Fruit fly (Drosophila melanogaster) whole organism, embryonic: ENCODE results near the gene CG17108.

Source experiments
- B-H1 ChIP-seq: fragments of 200-800 bp; sonication (Bioruptor generic); IDR thresholded peaks from 3 replicates; pipeline ENCODE4 v1.3.6; 2022; ENCODE audit warnings: missing biosample characterization, missing genetic modification characterization
- Bdp1 ChIP-seq: fragments of 200-800 bp; sonication (Bioruptor generic); optimal IDR thresholded peaks from 3 replicates; lab custom pipeline; 2016; ENCODE audit warnings: missing biosample characterization, missing genetic modification characterization
- CG10654 ChIP-seq: fragments of 200-800 bp; sonication (Bioruptor generic); optimal IDR thresholded peaks from 2 replicates; lab custom pipeline; 2016; ENCODE audit warnings: missing biosample characterization, missing genetic modification characterization
- CG10959 ChIP-seq: fragments of 200-800 bp; sonication (Bioruptor generic); IDR thresholded peaks from 2 replicates; pipeline ENCODE4 v1.3.6; 2022; ENCODE audit warnings: missing biosample characterization, missing genetic modification characterization
- CG11398 ChIP-seq: fragments of 200-800 bp; sonication (Bioruptor generic); optimal IDR thresholded peaks from 2 replicates; lab custom pipeline; 2016; ENCODE audit warnings: missing biosample characterization, missing genetic modification characterization
- CG11504 ChIP-seq: fragments of 200-800 bp; sonication (Bioruptor generic); optimal IDR thresholded peaks from 3 replicates; lab custom pipeline; 2019; ENCODE audit warnings: missing biosample characterization, mild to moderate bottlenecking, missing genetic modification characterization, moderate library complexity
- CG13287 ChIP-seq: fragments of 200-800 bp; sonication (Bioruptor generic); IDR thresholded peaks from 2 replicates; pipeline ENCODE4 v1.3.6; 2022; ENCODE audit warnings: missing biosample characterization, missing genetic modification characterization; ENCODE audit not compliant: partially characterized antibody
- CG14050 ChIP-seq: fragments of 200-800 bp; sonication (Bioruptor generic); IDR thresholded peaks from 3 replicates; pipeline ENCODE4 v1.3.6; 2022; ENCODE audit warnings: missing biosample characterization, missing genetic modification characterization
- CG14441 ChIP-seq: fragments of 200-800 bp; sonication (Bioruptor generic); IDR thresholded peaks from 2 replicates; pipeline ENCODE4 v1.3.6; 2022; ENCODE audit warnings: missing biosample characterization, missing genetic modification characterization
- CG15011 ChIP-seq: fragments of 200-800 bp; sonication (Bioruptor generic); optimal IDR thresholded peaks from 3 replicates; lab custom pipeline; 2018; ENCODE audit warnings: missing biosample characterization, mild to moderate bottlenecking, missing genetic modification characterization
- CG17361 ChIP-seq: fragments of 200-800 bp; sonication (Bioruptor generic); IDR thresholded peaks from 3 replicates; pipeline ENCODE4 v1.3.6; 2022; ENCODE audit warnings: missing biosample characterization, missing genetic modification characterization
- CG18476 ChIP-seq: fragments of 200-800 bp; sonication (Bioruptor generic); optimal IDR thresholded peaks from 2 replicates; lab custom pipeline; 2016; ENCODE audit warnings: missing biosample characterization, mild to moderate bottlenecking, missing genetic modification characterization
- CG34422 ChIP-seq: fragments of 200-800 bp; sonication (Bioruptor generic); IDR thresholded peaks from 3 replicates; pipeline ENCODE4 v1.3.6; 2022; ENCODE audit warnings: missing biosample characterization, missing genetic modification characterization
- CG3726 ChIP-seq: fragments of 200-800 bp; sonication (Bioruptor generic); IDR thresholded peaks from 3 replicates; pipeline ENCODE4, ENCODE4 v1.3.6; 2022; ENCODE audit warnings: missing biosample characterization, missing genetic modification characterization
- CG3995 ChIP-seq: fragments of 200-800 bp; sonication (Bioruptor generic); optimal IDR thresholded peaks from 3 replicates; lab custom pipeline; 2016; ENCODE audit warnings: missing biosample characterization, missing genetic modification characterization
- CG42726 ChIP-seq: fragments of 200-800 bp; sonication (Bioruptor generic); IDR thresholded peaks from 2 replicates; pipeline ENCODE4 v1.3.6; 2022; ENCODE audit warnings: missing biosample characterization, missing genetic modification characterization; ENCODE audit not compliant: partially characterized antibody
- CG5245 ChIP-seq: fragments of 200-800 bp; sonication (Bioruptor generic); optimal IDR thresholded peaks from 3 replicates; lab custom pipeline; 2016; ENCODE audit warnings: missing biosample characterization, missing genetic modification characterization
- CG6791 ChIP-seq: fragments of 200-800 bp; sonication (Bioruptor generic); IDR thresholded peaks from 3 replicates; pipeline ENCODE4 v1.3.6; 2022; ENCODE audit warnings: missing biosample characterization, missing genetic modification characterization; ENCODE audit not compliant: partially characterized antibody
- CG6813 ChIP-seq: fragments of 200-800 bp; sonication (Bioruptor generic); optimal IDR thresholded peaks from 2 replicates; lab custom pipeline; 2017; ENCODE audit warnings: missing biosample characterization, missing genetic modification characterization, mild to moderate bottlenecking, moderate library complexity, missing genetic modification reagents
- CG7963 ChIP-seq: fragments of 200-800 bp; sonication (Bioruptor generic); IDR thresholded peaks from 3 replicates; pipeline ENCODE4 v1.3.6; 2022; ENCODE audit warnings: missing biosample characterization, missing genetic modification characterization; ENCODE audit not compliant: partially characterized antibody
- D ChIP-seq, 2 experiments: fragments of 200-800 bp in 1 of 2; fragments of >200 bp in 1 of 2; sonication (Bioruptor generic) in 1 of 2; optimal IDR thresholded peaks; 2 replicates in 1 of 2; 3 replicates in 1 of 2; lab custom pipeline; 2017; ENCODE audit warnings: mild to moderate bottlenecking in 1 of 2, missing biosample characterization in 1 of 2, missing genetic modification characterization in 1 of 2, missing genetic modification reagents in 1 of 2
- Deaf1 ChIP-seq: fragments of 200-800 bp; optimal IDR thresholded peaks from 3 replicates; lab custom pipeline; 2019; ENCODE audit warnings: missing biosample characterization, mild to moderate bottlenecking, missing genetic modification characterization, moderate library complexity
- HLH4C ChIP-seq: fragments of 200-800 bp; sonication (Bioruptor generic); IDR thresholded peaks from 3 replicates; pipeline ENCODE4 v1.3.6; 2022; ENCODE audit warnings: missing biosample characterization, missing genetic modification characterization; ENCODE audit not compliant: partially characterized antibody
- Hsf ChIP-seq: fragments of 200-800 bp; sonication (Bioruptor generic); optimal IDR thresholded peaks from 3 replicates; lab custom pipeline; 2016; ENCODE audit warnings: missing biosample characterization, missing genetic modification characterization
- Lhr ChIP-seq: fragments of 200-800 bp; sonication (Bioruptor generic); optimal IDR thresholded peaks from 3 replicates; lab custom pipeline; 2017; ENCODE audit warnings: mild to moderate bottlenecking, missing biosample characterization, missing genetic modification reagents, missing genetic modification characterization
- MBD-R2 ChIP-seq: fragments of 200-800 bp; sonication (Bioruptor generic); IDR thresholded peaks from 2 replicates; pipeline ENCODE4 v1.3.6; 2022; ENCODE audit warnings: missing biosample characterization, missing genetic modification characterization
- Meics ChIP-seq: fragments of 200-800 bp; sonication (Bioruptor generic); optimal IDR thresholded peaks from 2 replicates; lab custom pipeline; 2017; ENCODE audit warnings: missing biosample characterization, mild to moderate bottlenecking, missing genetic modification characterization
- PHDP ChIP-seq: fragments of 200-800 bp; sonication (Bioruptor generic); optimal IDR thresholded peaks from 3 replicates; lab custom pipeline; 2018; ENCODE audit warnings: missing biosample characterization, mild to moderate bottlenecking, missing genetic modification characterization, moderate library complexity
- Sin3A ChIP-seq: fragments of >200 bp; optimal IDR thresholded peaks from 2 replicates; lab custom pipeline; 2018
- Xbp1 ChIP-seq: fragments of 200-800 bp; sonication (Bioruptor generic); optimal IDR thresholded peaks from 3 replicates; lab custom pipeline; 2016; ENCODE audit warnings: missing biosample characterization, mild to moderate bottlenecking, missing genetic modification characterization
- Xrp1 ChIP-seq: fragments of 200-800 bp; sonication (Bioruptor generic); IDR thresholded peaks from 2 replicates; pipeline ENCODE4 v1.3.6; 2022; ENCODE audit warnings: missing biosample characterization, missing genetic modification characterization
- ab ChIP-seq: fragments of 200-800 bp; sonication (Bioruptor generic); optimal IDR thresholded peaks from 2 replicates; lab custom pipeline; 2016; ENCODE audit warnings: missing biosample characterization, missing genetic modification characterization
- ash1 ChIP-seq: fragments of 200-800 bp; sonication (Bioruptor generic); optimal IDR thresholded peaks from 2 replicates; lab custom pipeline; 2018; ENCODE audit warnings: missing biosample characterization, mild to moderate bottlenecking, missing genetic modification characterization
- bcd ChIP-seq: fragments of 200-800 bp; sonication (Bioruptor generic); optimal IDR thresholded peaks from 2 replicates; lab custom pipeline; 2017; ENCODE audit warnings: missing biosample characterization, mild to moderate bottlenecking, missing genetic modification characterization
- crc ChIP-seq: fragments of 200-800 bp; sonication (Bioruptor generic); optimal IDR thresholded peaks from 2 replicates; lab custom pipeline; 2016; ENCODE audit warnings: missing biosample characterization, missing genetic modification characterization
- crp ChIP-seq, 2 experiments: fragments of 200-800 bp; sonication (Bioruptor generic); optimal IDR thresholded peaks; 2 replicates in 1 of 2; 3 replicates in 1 of 2; lab custom pipeline; 2017; ENCODE audit warnings: missing biosample characterization in 2 of 2, missing genetic modification characterization in 2 of 2, mild to moderate bottlenecking in 1 of 2, moderate library complexity in 1 of 2
- dati ChIP-seq: fragments of 200-800 bp; sonication (Bioruptor generic); IDR thresholded peaks from 2 replicates; pipeline ENCODE4 v1.3.6; 2022; ENCODE audit warnings: missing biosample characterization, missing genetic modification characterization
- disco-r ChIP-seq: fragments of 200-800 bp; sonication (Bioruptor generic); optimal IDR thresholded peaks from 2 replicates; lab custom pipeline; 2016; ENCODE audit warnings: missing biosample characterization, missing genetic modification characterization
- eyg ChIP-seq: fragments of 200-800 bp; sonication (Bioruptor generic); optimal IDR thresholded peaks from 3 replicates; lab custom pipeline; 2016; ENCODE audit warnings: missing biosample characterization, missing genetic modification characterization
- fu2 ChIP-seq: fragments of 200-800 bp; sonication (Bioruptor generic); optimal IDR thresholded peaks from 2 replicates; lab custom pipeline; 2016; ENCODE audit warnings: missing biosample characterization, missing genetic modification characterization
- gcm2 ChIP-seq: fragments of 200-800 bp; sonication (Bioruptor generic); optimal IDR thresholded peaks from 2 replicates; lab custom pipeline; 2016; ENCODE audit warnings: missing biosample characterization, missing genetic modification characterization
- knrl ChIP-seq: fragments of 200-800 bp; sonication (Bioruptor generic); IDR thresholded peaks from 3 replicates; pipeline ENCODE4 v1.3.6; 2022; ENCODE audit warnings: missing biosample characterization, missing genetic modification characterization; ENCODE audit not compliant: partially characterized antibody
- odd ChIP-seq: fragments of 200-800 bp; sonication (Bioruptor generic); optimal IDR thresholded peaks from 2 replicates; lab custom pipeline; 2017; ENCODE audit warnings: missing biosample characterization, mild to moderate bottlenecking, missing genetic modification characterization
- phol ChIP-seq: fragments of 200-800 bp; sonication (Bioruptor generic); optimal IDR thresholded peaks from 3 replicates; lab custom pipeline; 2018; ENCODE audit warnings: missing biosample characterization, mild to moderate bottlenecking, missing genetic modification characterization, moderate library complexity
- pzg ChIP-seq: fragments of 200-800 bp; sonication (Bioruptor generic); optimal IDR thresholded peaks from 3 replicates; lab custom pipeline; 2018; ENCODE audit warnings: missing biosample characterization, mild to moderate bottlenecking, missing genetic modification characterization, moderate library complexity
- repo ChIP-seq: fragments of 200-800 bp; sonication (Bioruptor generic); optimal IDR thresholded peaks from 2 replicates; lab custom pipeline; 2016; ENCODE audit warnings: missing biosample characterization, missing genetic modification characterization
- sob ChIP-seq: fragments of 200-800 bp; sonication (Bioruptor generic); IDR thresholded peaks from 2 replicates; pipeline ENCODE4 v1.3.6; 2022; ENCODE audit warnings: missing biosample characterization, missing genetic modification characterization
- stwl ChIP-seq: fragments of 200-800 bp; sonication (Bioruptor generic); optimal IDR thresholded peaks from 3 replicates; lab custom pipeline; 2018; ENCODE audit warnings: missing biosample characterization, mild to moderate bottlenecking, missing genetic modification characterization, moderate library complexity
- tx ChIP-seq: fragments of 200-800 bp; sonication (Bioruptor generic); optimal IDR thresholded peaks from 2 replicates; lab custom pipeline; 2016; ENCODE audit warnings: missing biosample characterization, missing genetic modification characterization
- wek ChIP-seq: fragments of 200-800 bp; sonication (Bioruptor generic); optimal IDR thresholded peaks from 3 replicates; lab custom pipeline; 2018; ENCODE audit warnings: missing biosample characterization, mild to moderate bottlenecking, missing genetic modification characterization, moderate library complexity
- yki ChIP-seq: fragments of >200 bp; optimal IDR thresholded peaks from 3 replicates; lab custom pipeline; 2018

The CG17108 gene

dm6 chr2L:10665603-10666002, 28.3 kb downstream of the CG17108 start (continued):
- TF ChIP-seq Deaf1 (tag; lab: Kevin White, UChicago) (peak; percentile 3), Bdp1 (GFP tag; lab: Kevin White, UChicago) (peak; percentile 7), crp (GFP tag; optimal IDR thresholded peaks at IDR 0.05; lab: Kevin White, UChicago) (peak in 1 of 2 experiments; percentile 17), stwl (tag; lab: Kevin White, UChicago) (peak; percentile 4), odd (GFP tag; lab: Kevin White, UChicago) (peak; percentile 59), PHDP (peak; percentile 79), Hsf (peak; percentile 82), CG10959 (GFP tag; lab: Robert Waterston, UW) (peak; percentile 63), Xrp1 (GFP tag; lab: Robert Waterston, UW) (peak; percentile 81), CG42726 (no peak), CG13287 (GFP tag; lab: Robert Waterston, UW) (no peak), CG15011 (GFP tag; lab: Kevin White, UChicago) (peak; percentile 58), MBD-R2 (GFP tag; lab: Robert Waterston, UW) (peak; percentile 55), CG10654 (GFP tag; lab: Kevin White, UChicago) (peak; percentile 68), tx (GFP tag; lab: Kevin White, UChicago) (peak; percentile 72), phol (tag; lab: Kevin White, UChicago) (peak; percentile 71), dati (GFP tag; lab: Robert Waterston, UW) (peak; percentile 6; the same call in 1 of the 2 replicates), CG5245 (GFP tag; lab: Kevin White, UChicago) (peak; percentile 64), Lhr (no peak), HLH4C (GFP tag; lab: Robert Waterston, UW) (no peak), pzg (no peak), B-H1 (GFP tag; lab: Robert Waterston, UW) (peak; percentile 61), repo (GFP tag; lab: Kevin White, UChicago) (peak; percentile 77), CG7963 (GFP tag; lab: Robert Waterston, UW) (no peak), gcm2 (GFP tag; lab: Kevin White, UChicago) (peak; percentile 22), CG11398 (GFP tag; lab: Kevin White, UChicago) (peak; percentile 64), ash1 (GFP tag; lab: Kevin White, UChicago) (no peak), D (optimal IDR thresholded peaks at IDR 0.05; lab: Kevin White, UChicago) (no peak), D (GFP tag; optimal IDR thresholded peaks at IDR 0.05; lab: Kevin White, UChicago) (peak; percentile 3), CG6791 (no peak), CG6813 (GFP tag; lab: Kevin White, UChicago) (peak; percentile 48), CG14050 (GFP tag; lab: Robert Waterston, UW) (peak; percentile 87), yki (no peak), eyg (peak; percentile 63), Xbp1 (GFP tag; lab: Kevin White, UChicago) (peak; percentile 86), sob (peak; percentile 87), wek (GFP tag; lab: Kevin White, UChicago) (peak; percentile 56), disco-r (GFP tag; lab: Kevin White, UChicago) (peak; percentile 77), CG14441 (GFP tag; lab: Robert Waterston, UW) (peak; percentile 95), knrl (GFP tag; lab: Robert Waterston, UW) (no peak), Meics (GFP tag; lab: Kevin White, UChicago) (peak; percentile 75), ab (GFP tag; lab: Kevin White, UChicago) (peak; percentile 61), CG11504 (tag; lab: Kevin White, UChicago) (peak; percentile 87), Sin3A (lab: Kevin White, UChicago) (no peak), CG34422 (GFP tag; lab: Robert Waterston, UW) (peak; percentile 87), CG17361 (GFP tag; lab: Robert Waterston, UW) (peak; percentile 74), crc (GFP tag; lab: Kevin White, UChicago) (peak; percentile 71), CG18476 (peak; percentile 37), fu2 (GFP tag; lab: Kevin White, UChicago) (peak; percentile 58), CG3726 (GFP tag; lab: Robert Waterston, UW) (peak; percentile 73; the same call in 2 of the 3 replicates), CG3995 (GFP tag; lab: Kevin White, UChicago) (no peak), bcd (GFP tag; lab: Kevin White, UChicago) (peak; percentile 77)
